Worm (Caenorhabditis elegans): Measurements from ENCODE around the gene fat-4.

Gene fat-4

ce11 chrIV:9770798-9771197 lies 28.4 kb upstream of the fat-4 start:
- TF ChIP-seq fos-1 (tag; optimal IDR thresholded peaks at IDR 0.05) (no peak), nhr-11 (tag; optimal IDR thresholded peaks at IDR 0.05) (no peak), skn-1 (tag; optimal IDR thresholded peaks at IDR 0.05) (no peak), sea-2 (GFP tag; optimal IDR thresholded peaks at IDR 0.05) (no peak), ceh-9 (tag; optimal IDR thresholded peaks at IDR 0.05) (no peak), nhr-77 (tag; optimal IDR thresholded peaks at IDR 0.05) (no peak), ZK546.5 (tag; optimal IDR thresholded peaks at IDR 0.05) (no peak), nhr-67 (tag; optimal IDR thresholded peaks at IDR 0.05) (no peak), jun-1 (tag; optimal IDR thresholded peaks at IDR 0.05) (no peak), snpc-4 (tag; optimal IDR thresholded peaks at IDR 0.05) (no peak), fkh-10 (GFP tag; optimal IDR thresholded peaks at IDR 0.05) (no peak), nhr-43 (tag; optimal IDR thresholded peaks at IDR 0.05; ENCODE audit: poor library complexity, severe bottlenecking) (no peak), aly-2 (tag; optimal IDR thresholded peaks at IDR 0.05) (no peak), unc-62 (GFP tag; optimal IDR thresholded peaks at IDR 0.05) (no peak), nhr-237 (tag; optimal IDR thresholded peaks at IDR 0.05) (no peak), nhr-28 (tag; optimal IDR thresholded peaks at IDR 0.05) (no peak)

ce11 chrIV:9772096-9772720 lies 27.0 kb upstream of the fat-4 start, which contains the start of gene cav-1:
TSS of gene cav-1 (plus strand) at chrIV:9772510.
- no peak for TF ChIP-seq tbx-2 (tag; optimal IDR thresholded peaks at IDR 0.05)
- no peak for TF ChIP-seq nhr-12 (tag; optimal IDR thresholded peaks at IDR 0.05)
- no peak for TF ChIP-seq ztf-11 (tag; optimal IDR thresholded peaks at IDR 0.05)
- no peak for TF ChIP-seq aly-2 (tag; optimal IDR thresholded peaks at IDR 0.05)
- TF ChIP-seq eor-1 (tag; optimal IDR thresholded peaks at IDR 0.05), result no peak
- no peak for TF ChIP-seq nhr-25 (tag; optimal IDR thresholded peaks at IDR 0.05)
- no peak for TF ChIP-seq jun-1 (tag; optimal IDR thresholded peaks at IDR 0.05)
- no peak for TF ChIP-seq lin-39 (tag; optimal IDR thresholded peaks at IDR 0.05)
- no peak for TF ChIP-seq nhr-67 (tag; optimal IDR thresholded peaks at IDR 0.05)

ce11 chrIV:9773441-9773840 lies 25.8 kb upstream of the fat-4 start:
- TF ChIP-seq unc-62 (GFP tag; optimal IDR thresholded peaks at IDR 0.05) (no peak), mdl-1 (tag; optimal IDR thresholded peaks at IDR 0.05) (no peak), elt-1 (tag; optimal IDR thresholded peaks at IDR 0.05) (no peak), skn-1 (tag; optimal IDR thresholded peaks at IDR 0.05) (no peak), mml-1 (tag; optimal IDR thresholded peaks at IDR 0.05) (no peak), ceh-28 (tag; optimal IDR thresholded peaks at IDR 0.05) (no peak), nhr-23 (tag; optimal IDR thresholded peaks at IDR 0.05) (no peak), nhr-25 (tag; optimal IDR thresholded peaks at IDR 0.05) (no peak), fos-1 (tag; optimal IDR thresholded peaks at IDR 0.05) (no peak), lsy-12 (tag; optimal IDR thresholded peaks at IDR 0.05) (no peak), ZK546.5 (tag; optimal IDR thresholded peaks at IDR 0.05) (no peak), hmg-11 (tag; optimal IDR thresholded peaks at IDR 0.05) (no peak), daf-12 (tag; optimal IDR thresholded peaks at IDR 0.05) (no peak), R02D3.7 (tag; optimal IDR thresholded peaks at IDR 0.05) (no peak), lin-39 (tag; optimal IDR thresholded peaks at IDR 0.05) (no peak), nhr-76 (tag; optimal IDR thresholded peaks at IDR 0.05) (no peak), jun-1 (tag; optimal IDR thresholded peaks at IDR 0.05) (no peak), snpc-4 (tag; optimal IDR thresholded peaks at IDR 0.05) (no peak), eor-1 (tag; optimal IDR thresholded peaks at IDR 0.05) (no peak)

ce11 chrIV:9777535-9777934 lies 21.7 kb upstream of the fat-4 start, which contains the start of gene sna-2:
TSS of gene sna-2 (minus strand) at chrIV:9777634.
- TF ChIP-seq fkh-2 (tag; optimal IDR thresholded peaks at IDR 0.05) (no peak), lin-15B (tag; optimal IDR thresholded peaks at IDR 0.05) (peak; percentile 34), nfya-1 (tag; optimal IDR thresholded peaks at IDR 0.05; ENCODE audit: insufficient read depth) (peak; percentile 56), lin-39 (tag; optimal IDR thresholded peaks at IDR 0.05) (peak; percentile 36), elt-2 (tag; optimal IDR thresholded peaks at IDR 0.05) (no peak), mml-1 (tag; optimal IDR thresholded peaks at IDR 0.05) (no peak), nhr-11 (tag; optimal IDR thresholded peaks at IDR 0.05) (no peak), nhr-23 (tag; optimal IDR thresholded peaks at IDR 0.05) (no peak), nhr-25 (tag; optimal IDR thresholded peaks at IDR 0.05) (peak; percentile 49), nhr-67 (tag; optimal IDR thresholded peaks at IDR 0.05) (no peak), egl-5 (tag; optimal IDR thresholded peaks at IDR 0.05) (peak; percentile 85)
